Worm (Caenorhabditis elegans) whole organism, L1 larva: ENCODE measurements around the gene F26G1.3.

Experiments used
- C34B4.2 ChIP-seq: sonication (generic microtip); optimal IDR thresholded peaks from 2 replicates; lab custom pipeline; 2017; ENCODE audit warnings: mild to moderate bottlenecking, missing genetic modification characterization, missing compliant biosample characterization
- F16B12.6 ChIP-seq: fragments of 150-350 bp; optimal IDR thresholded peaks from 2 replicates; lab custom pipeline; 2014; ENCODE audit warnings: missing biosample characterization, missing genetic modification characterization
- ama-1 ChIP-seq: fragments of 150-350 bp; optimal IDR thresholded peaks from 2 replicates; lab custom pipeline; 2014
- ceh-82 ChIP-seq, 3 experiments: fragments of 150-350 bp in 1 of 3; sonication (generic microtip) in 2 of 3; optimal IDR thresholded peaks; 2 replicates each; lab custom pipeline; 2014 to 2017; ENCODE audit warnings: missing biosample characterization in 3 of 3, missing genetic modification characterization in 3 of 3
- ceh-88 ChIP-seq: fragments of 200-800 bp; sonication (Bioruptor generic); IDR thresholded peaks from 2 replicates; pipeline ENCODE4 v1.3.6; 2022; ENCODE audit warnings: missing genetic modification characterization, missing compliant biosample characterization
- efl-1 ChIP-seq, 4 experiments: fragments of 150-350 bp; optimal IDR thresholded peaks in 3 of 4; peaks in 1 of 4; 1 replicate in 1 of 4; 2 replicates in 3 of 4; lab custom pipeline; 2014; ENCODE audit warnings: missing biosample characterization in 2 of 4, missing genetic modification characterization in 2 of 4, missing genetic modification reagents in 2 of 4
- fkh-8 ChIP-seq: sonication (generic microtip); optimal IDR thresholded peaks from 2 replicates; lab custom pipeline; 2016; ENCODE audit warnings: mild to moderate bottlenecking, missing genetic modification characterization, missing compliant biosample characterization
- lin-14 ChIP-seq: fragments of 200-800 bp; sonication (Bioruptor generic); optimal IDR thresholded peaks from 2 replicates; lab custom pipeline; 2018; ENCODE audit warnings: mild to moderate bottlenecking, missing genetic modification characterization, moderate library complexity, missing compliant biosample characterization
- lsy-2 ChIP-seq, 2 experiments: fragments of 150-350 bp; optimal IDR thresholded peaks; 2 replicates each; lab custom pipeline; 2014; ENCODE audit warnings: missing biosample characterization in 2 of 2, missing genetic modification characterization in 2 of 2
- nhr-20 ChIP-seq: sonication (generic microtip); optimal IDR thresholded peaks from 2 replicates; lab custom pipeline; 2016; ENCODE audit warnings: mild to moderate bottlenecking, missing genetic modification characterization, missing compliant biosample characterization
- nhr-237 ChIP-seq: fragments of 150-350 bp; optimal IDR thresholded peaks from 2 replicates; lab custom pipeline; 2014; ENCODE audit warnings: missing biosample characterization, missing genetic modification characterization
- nhr-47 ChIP-seq: sonication (generic microtip); optimal IDR thresholded peaks from 2 replicates; lab custom pipeline; 2016; ENCODE audit warnings: mild to moderate bottlenecking, missing genetic modification characterization, moderate library complexity, missing compliant biosample characterization
- nhr-71 ChIP-seq: sonication (generic microtip); optimal IDR thresholded peaks from 2 replicates; lab custom pipeline; 2016; ENCODE audit warnings: mild to moderate bottlenecking, missing genetic modification characterization, moderate library complexity, missing compliant biosample characterization
- nhr-77 ChIP-seq: fragments of 150-350 bp; optimal IDR thresholded peaks from 2 replicates; lab custom pipeline; 2014; ENCODE audit warnings: missing biosample characterization, missing genetic modification characterization
- rnt-1 ChIP-seq: sonication (generic microtip); optimal IDR thresholded peaks from 2 replicates; lab custom pipeline; 2016; ENCODE audit warnings: mild to moderate bottlenecking, missing genetic modification characterization, moderate library complexity, missing compliant biosample characterization
- tbx-2 ChIP-seq: sonication (generic microtip); optimal IDR thresholded peaks from 2 replicates; lab custom pipeline; 2016; ENCODE audit warnings: missing genetic modification characterization, missing compliant biosample characterization
- unc-30 ChIP-seq: sonication (generic microtip); optimal IDR thresholded peaks from 2 replicates; lab custom pipeline; 2017; ENCODE audit warnings: missing biosample characterization, missing genetic modification characterization
- unc-62 ChIP-seq: fragments of 150-350 bp; optimal IDR thresholded peaks from 2 replicates; lab custom pipeline; 2014; ENCODE audit warnings: missing biosample characterization, missing genetic modification reagents, missing genetic modification characterization
- xbp-1 ChIP-seq: sonication (generic microtip); optimal IDR thresholded peaks from 2 replicates; lab custom pipeline; 2016; ENCODE audit warnings: missing genetic modification characterization, missing compliant biosample characterization
- ztf-4 ChIP-seq: fragments of 150-350 bp; optimal IDR thresholded peaks from 2 replicates; lab custom pipeline; 2014; ENCODE audit warnings: missing biosample characterization, missing genetic modification characterization

The F26G1.3 gene

ce11 chrII:4806261-4806660 is 47.7 kb downstream of the F26G1.3 start:
- TF ChIP-seq efl-1 (optimal IDR thresholded peaks at IDR 0.05; lab: Kevin White, UChicago) (no peak), efl-1 (GFP tag; optimal IDR thresholded peaks at IDR 0.05 in 1 of 2; lab: Kevin White, UChicago) (peak in 1 of 2 experiments; percentile 48), nhr-20 (tag; lab: Kevin White, UChicago) (no peak)

- TF ChIP-seq fkh-8: no peak
- TF ChIP-seq ztf-4 (tag; lab: Kevin White, UChicago): no peak
- TF ChIP-seq nhr-47: no peak
- TF ChIP-seq ceh-82 (tag; optimal IDR thresholded peaks at IDR 0.05; lab: Kevin White, UChicago): no peak
- TF ChIP-seq xbp-1 (tag; lab: Kevin White, UChicago): no peak
- no peak for TF ChIP-seq F16B12.6
- no peak for TF ChIP-seq nhr-77 (tag; lab: Kevin White, UChicago)
- TF ChIP-seq lsy-2 (tag; optimal IDR thresholded peaks at IDR 0.05; lab: Kevin White, UChicago): no peak
- TF ChIP-seq unc-30: no peak
- TF ChIP-seq ceh-88 (GFP tag; lab: Robert Waterston, UW): no peak
- TF ChIP-seq nhr-237 (tag; lab: Kevin White, UChicago): no peak
- no peak for TF ChIP-seq ama-1 (lab: Kevin White, UChicago)
- peak; percentile 32 for TF ChIP-seq nhr-71 (tag; lab: Kevin White, UChicago)
- TF ChIP-seq unc-62 (GFP tag; lab: Kevin White, UChicago): no peak
- TF ChIP-seq lin-14: peak; percentile 55
- no peak for TF ChIP-seq tbx-2 (tag; lab: Kevin White, UChicago)
- TF ChIP-seq C34B4.2 (tag; lab: Kevin White, UChicago): no peak
- peak; percentile 56 for TF ChIP-seq rnt-1
- TF ChIP-seq, all 84 proteins: peak for 3
These were observed 48.2 kb downstream of the F26G1.3 start for ce11 chrII:4806726-4807125.
